Fruit fly (Drosophila melanogaster) whole organism, embryonic: ENCODE measurements around the gene RunxB.
A peak's percentile ranks its signal among the peaks of the same experiment; 100 is the strongest.

Source experiments
- Abd-B ChIP-seq: fragments of 200-800 bp; sonication (Bioruptor generic); optimal IDR thresholded peaks from 2 replicates; lab custom pipeline; 2018; ENCODE audit warnings: missing biosample characterization, mild to moderate bottlenecking, missing genetic modification characterization, moderate library complexity
- Blimp-1 ChIP-seq: fragments of 200-800 bp; sonication (Bioruptor generic); optimal IDR thresholded peaks from 3 replicates; lab custom pipeline; 2018; ENCODE audit warnings: missing biosample characterization, missing genetic modification characterization, mild to moderate bottlenecking, moderate library complexity, missing genetic modification reagents
- BtbVII ChIP-seq: fragments of 200-800 bp; sonication (Bioruptor generic); optimal IDR thresholded peaks from 3 replicates; lab custom pipeline; 2017; ENCODE audit warnings: missing biosample characterization, mild to moderate bottlenecking, missing genetic modification characterization
- CG10462 ChIP-seq: fragments of 200-800 bp; sonication (Bioruptor generic); optimal IDR thresholded peaks from 2 replicates; lab custom pipeline; 2016; ENCODE audit warnings: missing biosample characterization, missing genetic modification characterization
- CG10543 ChIP-seq: fragments of 200-800 bp; sonication (Bioruptor generic); optimal IDR thresholded peaks from 3 replicates; lab custom pipeline; 2017; ENCODE audit warnings: missing biosample characterization, mild to moderate bottlenecking, missing genetic modification characterization, moderate library complexity
- CG12744 ChIP-seq: fragments of 200-800 bp; sonication (Bioruptor generic); optimal IDR thresholded peaks from 2 replicates; lab custom pipeline; 2016; ENCODE audit warnings: missing biosample characterization, missing genetic modification characterization
- CG14710 ChIP-seq: fragments of 200-800 bp; sonication (Bioruptor generic); optimal IDR thresholded peaks from 3 replicates; lab custom pipeline; 2019; ENCODE audit warnings: missing biosample characterization, mild to moderate bottlenecking, missing genetic modification characterization, moderate library complexity
- CG15011 ChIP-seq: fragments of 200-800 bp; sonication (Bioruptor generic); optimal IDR thresholded peaks from 3 replicates; lab custom pipeline; 2018; ENCODE audit warnings: missing biosample characterization, mild to moderate bottlenecking, missing genetic modification characterization
- CG15514 ChIP-seq: fragments of 200-800 bp; sonication (Bioruptor generic); optimal IDR thresholded peaks from 3 replicates; lab custom pipeline; 2017; ENCODE audit warnings: missing biosample characterization, missing genetic modification characterization, mild to moderate bottlenecking, moderate library complexity, missing genetic modification reagents
- CG1647 ChIP-seq: fragments of 200-800 bp; sonication (Bioruptor generic); optimal IDR thresholded peaks from 3 replicates; lab custom pipeline; 2016; ENCODE audit warnings: missing biosample characterization, missing genetic modification characterization
- CG16863 ChIP-seq: fragments of 200-800 bp; sonication (Bioruptor generic); optimal IDR thresholded peaks from 3 replicates; lab custom pipeline; 2016; ENCODE audit warnings: missing biosample characterization, missing genetic modification characterization
- CG18011 ChIP-seq: fragments of 200-800 bp; sonication (Bioruptor generic); optimal IDR thresholded peaks from 2 replicates; lab custom pipeline; 2017; ENCODE audit warnings: missing biosample characterization, missing genetic modification characterization, mild to moderate bottlenecking, moderate library complexity, missing genotype
- CG3065 ChIP-seq: fragments of 200-800 bp; sonication (Bioruptor generic); optimal IDR thresholded peaks from 2 replicates; lab custom pipeline; 2016; ENCODE audit warnings: missing biosample characterization, missing genetic modification characterization
- CG6689 ChIP-seq: fragments of 200-800 bp; sonication (Bioruptor generic); IDR thresholded peaks from 2 replicates; pipeline ENCODE4 v1.3.6; 2022; ENCODE audit warnings: missing biosample characterization, missing genetic modification characterization
- CG6791 ChIP-seq: fragments of 200-800 bp; sonication (Bioruptor generic); IDR thresholded peaks from 3 replicates; pipeline ENCODE4 v1.3.6; 2022; ENCODE audit warnings: missing biosample characterization, missing genetic modification characterization; ENCODE audit not compliant: partially characterized antibody
- CG7372 ChIP-seq: fragments of 200-800 bp; sonication (Bioruptor generic); IDR thresholded peaks from 2 replicates; pipeline ENCODE4 v1.3.6; 2022; ENCODE audit warnings: missing biosample characterization, missing genetic modification characterization
- CG8089 ChIP-seq: fragments of 200-800 bp; sonication (Bioruptor generic); optimal IDR thresholded peaks from 3 replicates; lab custom pipeline; 2016; ENCODE audit warnings: missing biosample characterization, missing genetic modification characterization
- CG8281 ChIP-seq: fragments of 200-800 bp; sonication (Bioruptor generic); optimal IDR thresholded peaks from 2 replicates; lab custom pipeline; 2018; ENCODE audit warnings: missing biosample characterization, mild to moderate bottlenecking, missing genetic modification characterization, moderate library complexity
- CG8290 ChIP-seq, 3 experiments: fragments of 200-800 bp; sonication (Bioruptor generic); optimal IDR thresholded peaks; 2 replicates each; lab custom pipeline; 2016 to 2019; ENCODE audit warnings: missing biosample characterization in 3 of 3, missing genetic modification characterization in 3 of 3, mild to moderate bottlenecking in 2 of 3, moderate library complexity in 1 of 3
- CG9727 ChIP-seq: fragments of 200-800 bp; sonication (Bioruptor generic); optimal IDR thresholded peaks from 3 replicates; lab custom pipeline; 2017; ENCODE audit warnings: missing biosample characterization, mild to moderate bottlenecking, missing genetic modification characterization
- CG9932 ChIP-seq: fragments of 200-800 bp; sonication (Bioruptor generic); IDR thresholded peaks from 2 replicates; pipeline ENCODE4 v1.3.6; 2022; ENCODE audit warnings: missing biosample characterization, missing genetic modification characterization
- Dfd ChIP-seq, 2 experiments: fragments of >200 bp; optimal IDR thresholded peaks; 2 replicates each; lab custom pipeline; 2017; ENCODE audit warnings: missing biosample characterization in 2 of 2, missing genetic modification characterization in 2 of 2
- Ets97D ChIP-seq: fragments of 200-800 bp; sonication (Bioruptor generic); optimal IDR thresholded peaks from 3 replicates; lab custom pipeline; 2016; ENCODE audit warnings: missing biosample characterization, missing genetic modification characterization
- Fer2 ChIP-seq: fragments of 200-800 bp; sonication (Bioruptor generic); optimal IDR thresholded peaks from 2 replicates; lab custom pipeline; 2018; ENCODE audit warnings: missing biosample characterization, mild to moderate bottlenecking, missing genetic modification characterization, moderate library complexity
- Fer3 ChIP-seq: fragments of 200-800 bp; sonication (Bioruptor generic); optimal IDR thresholded peaks from 2 replicates; lab custom pipeline; 2018; ENCODE audit warnings: missing biosample characterization, mild to moderate bottlenecking, missing genetic modification characterization, moderate library complexity
- Mes4 ChIP-seq: fragments of 200-800 bp; sonication (Bioruptor generic); optimal IDR thresholded peaks from 2 replicates; lab custom pipeline; 2016; ENCODE audit warnings: missing biosample characterization, missing genetic modification characterization
- Nf-YC ChIP-seq: fragments of 200-800 bp; optimal IDR thresholded peaks from 3 replicates; lab custom pipeline; 2019; ENCODE audit warnings: missing biosample characterization, mild to moderate bottlenecking, missing genetic modification characterization, moderate library complexity
- Ptx1 ChIP-seq: fragments of 200-800 bp; sonication (Bioruptor generic); IDR thresholded peaks from 2 replicates; pipeline ENCODE4 v1.3.6; 2022; ENCODE audit warnings: missing biosample characterization, missing genetic modification characterization
- Ravus ChIP-seq: fragments of 200-800 bp; sonication (Bioruptor generic); IDR thresholded peaks from 2 replicates; pipeline ENCODE4 v1.3.6; 2022; ENCODE audit warnings: missing biosample characterization, missing genetic modification characterization
- Stat92E ChIP-seq, 3 experiments: fragments of >200 bp in 2 of 3; fragments of 200-800 bp in 1 of 3; sonication (Bioruptor generic) in 1 of 3; optimal IDR thresholded peaks; 2 replicates each; lab custom pipeline; 2017 to 2019; ENCODE audit warnings: missing biosample characterization in 3 of 3, missing genetic modification characterization in 3 of 3, mild to moderate bottlenecking in 1 of 3, moderate library complexity in 1 of 3
- bowl ChIP-seq: fragments of 200-800 bp; sonication (Bioruptor generic); IDR thresholded peaks from 2 replicates; pipeline ENCODE4 v1.3.6; 2022; ENCODE audit warnings: missing biosample characterization, missing genetic modification characterization
- eyg ChIP-seq: fragments of 200-800 bp; sonication (Bioruptor generic); optimal IDR thresholded peaks from 3 replicates; lab custom pipeline; 2016; ENCODE audit warnings: missing biosample characterization, missing genetic modification characterization
- fd102C ChIP-seq: fragments of 200-800 bp; sonication (Bioruptor generic); optimal IDR thresholded peaks from 2 replicates; lab custom pipeline; 2018; ENCODE audit warnings: missing biosample characterization, mild to moderate bottlenecking, missing genetic modification characterization, moderate library complexity
- fu2 ChIP-seq: fragments of 200-800 bp; sonication (Bioruptor generic); optimal IDR thresholded peaks from 2 replicates; lab custom pipeline; 2016; ENCODE audit warnings: missing biosample characterization, missing genetic modification characterization
- grau ChIP-seq: fragments of 200-800 bp; optimal IDR thresholded peaks from 3 replicates; lab custom pipeline; 2019; ENCODE audit warnings: missing biosample characterization, mild to moderate bottlenecking, missing genetic modification characterization, moderate library complexity
- gsb-n ChIP-seq: fragments of 200-800 bp; sonication (Bioruptor generic); optimal IDR thresholded peaks from 3 replicates; lab custom pipeline; 2018; ENCODE audit warnings: missing biosample characterization, mild to moderate bottlenecking, missing genetic modification characterization
- hbn ChIP-seq: fragments of 200-800 bp; sonication (Bioruptor generic); IDR thresholded peaks from 2 replicates; pipeline ENCODE4 v1.3.6; 2022; ENCODE audit warnings: missing biosample characterization, missing genetic modification characterization; ENCODE audit not compliant: partially characterized antibody
- lilli ChIP-seq: fragments of 200-800 bp; sonication (Bioruptor generic); optimal IDR thresholded peaks from 3 replicates; lab custom pipeline; 2016; ENCODE audit warnings: missing biosample characterization, missing genetic modification characterization
- lola ChIP-seq, 3 experiments: fragments of >200 bp in 2 of 3; fragments of 200-800 bp in 1 of 3; sonication (Bioruptor generic) in 1 of 3; optimal IDR thresholded peaks; 2 replicates each; lab custom pipeline; 2017 to 2019; ENCODE audit warnings: missing biosample characterization in 3 of 3, missing genetic modification characterization in 3 of 3, mild to moderate bottlenecking in 1 of 3, moderate library complexity in 1 of 3
- maf-S ChIP-seq: fragments of 200-800 bp; sonication (Bioruptor generic); optimal IDR thresholded peaks from 2 replicates; lab custom pipeline; 2016; ENCODE audit warnings: missing biosample characterization, missing genetic modification characterization
- mld ChIP-seq: fragments of 200-800 bp; sonication (Bioruptor generic); IDR thresholded peaks from 3 replicates; pipeline ENCODE4 v1.3.6; 2022; ENCODE audit warnings: missing biosample characterization, missing genetic modification characterization; ENCODE audit not compliant: partially characterized antibody
- nmo ChIP-seq: fragments of 200-800 bp; sonication (Bioruptor generic); optimal IDR thresholded peaks from 2 replicates; lab custom pipeline; 2018; ENCODE audit warnings: missing biosample characterization, mild to moderate bottlenecking, missing genetic modification characterization, moderate library complexity
- odd ChIP-seq: fragments of 200-800 bp; sonication (Bioruptor generic); optimal IDR thresholded peaks from 2 replicates; lab custom pipeline; 2017; ENCODE audit warnings: missing biosample characterization, mild to moderate bottlenecking, missing genetic modification characterization
- p53 ChIP-seq: fragments of 200-800 bp; sonication (Bioruptor generic); optimal IDR thresholded peaks from 2 replicates; lab custom pipeline; 2016; ENCODE audit warnings: missing biosample characterization, missing genetic modification characterization
- peb ChIP-seq: fragments of 200-800 bp; sonication (Bioruptor generic); IDR thresholded peaks from 2 replicates; pipeline ENCODE4 v1.3.6; 2022; ENCODE audit warnings: missing biosample characterization, missing genetic modification characterization
- ro ChIP-seq: fragments of 200-800 bp; sonication (Bioruptor generic); IDR thresholded peaks from 2 replicates; pipeline ENCODE4 v1.3.6; 2022; ENCODE audit warnings: missing biosample characterization, missing genetic modification characterization
- sd ChIP-seq: fragments of 200-800 bp; sonication (Bioruptor generic); optimal IDR thresholded peaks from 3 replicates; lab custom pipeline; 2018; ENCODE audit warnings: missing biosample characterization, mild to moderate bottlenecking, missing genetic modification characterization, moderate library complexity
- toy ChIP-seq: fragments of 200-800 bp; sonication (Bioruptor generic); IDR thresholded peaks from 2 replicates; pipeline ENCODE4 v1.3.6; 2022; ENCODE audit warnings: missing biosample characterization, missing genetic modification characterization
- unpg ChIP-seq: fragments of 200-800 bp; sonication (Bioruptor generic); optimal IDR thresholded peaks from 3 replicates; lab custom pipeline; 2018; ENCODE audit warnings: missing biosample characterization, mild to moderate bottlenecking, missing genetic modification characterization, moderate library complexity
- zfh2 ChIP-seq: fragments of 200-800 bp; sonication (Bioruptor generic); optimal IDR thresholded peaks from 2 replicates; lab custom pipeline; 2016; ENCODE audit warnings: missing biosample characterization, missing genetic modification characterization

The RunxB gene

dm6 chrX:20488701-20489122 lies 49.6 kb upstream of the RunxB start (continued):
- TF ChIP-seq grau (peak; percentile 71), fd102C (GFP tag; lab: Kevin White, UChicago) (no peak), Fer2 (no peak), CG1647 (peak; percentile 27), CG15011 (GFP tag; lab: Kevin White, UChicago) (peak; percentile 50), CG3065 (peak; percentile 24), Ravus (no peak), CG8089 (GFP tag; lab: Kevin White, UChicago) (no peak), BtbVII (GFP tag; lab: Kevin White, UChicago) (peak; percentile 59), Stat92E (GFP tag; optimal IDR thresholded peaks at IDR 0.05; lab: Kevin White, UChicago) (no peak), mld (GFP tag; lab: Robert Waterston, UW) (no peak), Abd-B (peak; percentile 11), maf-S (GFP tag; lab: Kevin White, UChicago) (no peak), CG6689 (GFP tag; lab: Robert Waterston, UW) (peak; percentile 58), p53 (no peak), sd (tag; lab: Kevin White, UChicago) (no peak), CG16863 (peak; percentile 47), unpg (GFP tag; lab: Kevin White, UChicago) (peak; percentile 45), CG7372 (GFP tag; lab: Robert Waterston, UW) (no peak), ro (GFP tag; lab: Robert Waterston, UW) (no peak), CG14710 (peak; percentile 70), lola (GFP tag; optimal IDR thresholded peaks at IDR 0.05; lab: Kevin White, UChicago) (peak in 1 of 3 experiments; percentile 71), Mes4 (GFP tag; lab: Kevin White, UChicago) (no peak), peb (GFP tag; lab: Robert Waterston, UW) (no peak), nmo (peak; percentile 75), fu2 (GFP tag; lab: Kevin White, UChicago) (no peak), Dfd (GFP tag; optimal IDR thresholded peaks at IDR 0.05; lab: Kevin White, UChicago) (no peak), gsb-n (peak; percentile 35), Ptx1 (GFP tag; lab: Robert Waterston, UW) (peak; percentile 51), zfh2 (GFP tag; lab: Kevin White, UChicago) (peak; percentile 12), CG18011 (peak; percentile 11), Ets97D (no peak), odd (peak; percentile 42), bowl (GFP tag; lab: Robert Waterston, UW) (no peak), Nf-YC (tag; lab: Kevin White, UChicago) (peak; percentile 26), Blimp-1 (GFP tag; lab: Kevin White, UChicago) (peak; percentile 54), CG12744 (GFP tag; lab: Kevin White, UChicago) (no peak), CG9727 (GFP tag; lab: Kevin White, UChicago) (peak; percentile 73), toy (no peak), CG10462 (no peak), lilli (no peak), CG8290 (GFP tag; optimal IDR thresholded peaks at IDR 0.05; lab: Kevin White, UChicago) (peak; percentile 39), CG8290 (tag; optimal IDR thresholded peaks at IDR 0.05; lab: Kevin White, UChicago) (peak in 1 of 2 experiments; percentile 3), CG10543 (GFP tag; lab: Kevin White, UChicago) (peak; percentile 21), eyg (GFP tag; lab: Kevin White, UChicago) (no peak), Fer3 (peak; percentile 26), CG6791 (GFP tag; lab: Robert Waterston, UW) (no peak), CG9932 (GFP tag; lab: Robert Waterston, UW) (peak; percentile 42; the same call in 1 of the 2 replicates), CG15514 (GFP tag; lab: Kevin White, UChicago) (peak; percentile 19), hbn (no peak), CG8281 (tag; lab: Kevin White, UChicago) (peak; percentile 14)
